Fruit fly (Drosophila melanogaster): ENCODE results near the gene Obp18a.

dm6 chrX:19179696-19180255, 44.1 kb upstream of the Obp18a start, which contains the start of the genes CG7556 and CG7453:
- no peak for TF ChIP-seq Sin3A (optimal IDR thresholded peaks at IDR 0.05)
- no peak for TF ChIP-seq h (optimal IDR thresholded peaks at IDR 0.05)
- no peak for TF ChIP-seq Myc (optimal IDR thresholded peaks at IDR 0.05)
- TF ChIP-seq psq (optimal IDR thresholded peaks at IDR 0.05): no peak
- no peak for TF ChIP-seq insv (optimal IDR thresholded peaks at IDR 0.05)
